Worm (Caenorhabditis elegans) whole organism, young adult: Measurements from ENCODE around the gene K03H1.12.

Experiments
- F10E7.11 ChIP-seq: sonication (generic microtip); optimal IDR thresholded peaks from 2 replicates; lab custom pipeline; 2017; ENCODE audit warnings: mild to moderate bottlenecking, missing genetic modification characterization, moderate library complexity, missing compliant biosample characterization
- K11D2.4 ChIP-seq: fragments of 200-800 bp; sonication (Bioruptor generic); IDR thresholded peaks from 2 replicates; pipeline ENCODE4 v1.3.6; 2022; ENCODE audit warnings: missing genetic modification reagents, missing genetic modification characterization, missing compliant biosample characterization
- ama-1 ChIP-seq, 3 experiments: fragments of 150-350 bp in 1 of 3; sonication (generic microtip) in 2 of 3; optimal IDR thresholded peaks; 2 replicates each; lab custom pipeline; 2014 to 2018; ENCODE audit warnings: missing biosample characterization in 2 of 3, missing genetic modification characterization in 2 of 3, missing genetic modification reagents in 2 of 3
- ceh-79 ChIP-seq: sonication (generic microtip); optimal IDR thresholded peaks from 2 replicates; lab custom pipeline; 2017; ENCODE audit warnings: mild to moderate bottlenecking, missing genetic modification characterization, missing compliant biosample characterization
- ets-4 ChIP-seq: fragments of 200-800 bp; sonication (Bioruptor generic); optimal IDR thresholded peaks from 2 replicates; lab custom pipeline; 2018; ENCODE audit warnings: mild to moderate bottlenecking, missing genetic modification characterization, missing compliant biosample characterization
- let-607 ChIP-seq, 2 experiments: fragments of 200-800 bp in 1 of 2; sonication (Bioruptor generic) in 1 of 2; sonication (generic microtip) in 1 of 2; optimal IDR thresholded peaks; 2 replicates each; lab custom pipeline; 2016 to 2018; ENCODE audit warnings: mild to moderate bottlenecking in 2 of 2, missing compliant biosample characterization in 2 of 2, missing genetic modification characterization in 2 of 2, moderate library complexity in 2 of 2, missing genotype in 1 of 2
- lin-26 ChIP-seq: fragments of 200-800 bp; sonication (Bioruptor generic); IDR thresholded peaks from 2 replicates; pipeline ENCODE4 v1.3.6; 2022; ENCODE audit warnings: missing genetic modification reagents, missing genetic modification characterization, missing compliant biosample characterization
- nfya-1 ChIP-seq: sonication (generic microtip); optimal IDR thresholded peaks from 2 replicates; lab custom pipeline; 2017; ENCODE audit warnings: antibody characterized with exemption, missing compliant biosample characterization, missing genetic modification characterization, borderline replicate concordance; ENCODE audit not compliant: insufficient read depth
- nfya-2 ChIP-seq: fragments of 200-800 bp; sonication (Bioruptor generic); IDR thresholded peaks from 2 replicates; pipeline ENCODE4 v1.3.6; 2022; ENCODE audit warnings: missing genetic modification reagents, missing genetic modification characterization, missing compliant biosample characterization
- nhr-120 ChIP-seq: fragments of 200-800 bp; sonication (Bioruptor generic); IDR thresholded peaks from 2 replicates; pipeline ENCODE4 v1.3.6; 2022; ENCODE audit warnings: missing genetic modification characterization, missing compliant biosample characterization
- unc-62 ChIP-seq: fragments of 150-350 bp; optimal IDR thresholded peaks from 2 replicates; lab custom pipeline; 2014; ENCODE audit warnings: missing biosample characterization, missing genetic modification reagents, missing genetic modification characterization
- ztf-18 ChIP-seq: sonication (generic microtip); optimal IDR thresholded peaks from 2 replicates; lab custom pipeline; 2016; ENCODE audit warnings: missing genotype, mild to moderate bottlenecking, missing genetic modification characterization, missing compliant biosample characterization
- ztf-25 ChIP-seq: fragments of 200-800 bp; sonication (Bioruptor generic); IDR thresholded peaks from 2 replicates; pipeline ENCODE4 v1.3.6; 2022; ENCODE audit warnings: missing genetic modification reagents, missing genetic modification characterization, missing compliant biosample characterization

DNA sequence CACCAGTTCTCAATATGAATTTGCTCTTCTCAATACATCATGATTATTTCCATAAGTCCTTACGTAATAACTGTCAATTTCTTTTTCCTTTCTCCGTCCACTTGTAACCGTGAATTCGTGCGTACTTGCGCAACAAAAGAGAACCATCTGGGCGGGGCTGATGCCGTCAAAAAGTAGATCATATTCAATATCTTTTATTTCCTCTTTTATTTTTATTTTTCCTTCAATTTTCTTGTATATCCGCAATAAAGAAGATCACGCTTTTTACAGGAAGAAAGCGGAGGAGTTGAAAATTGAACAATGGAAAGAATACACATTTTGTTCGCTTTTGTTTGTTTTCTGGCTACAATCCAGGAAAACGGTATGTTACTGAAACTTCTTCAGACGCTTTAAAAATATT, 48.6 kb upstream of the K03H1.12 start, which contains the start of gene mam-7:
- TF ChIP-seq let-607 (tag; optimal IDR thresholded peaks at IDR 0.05; lab: Kevin White, UChicago) (no peak), ceh-79 (tag; lab: Kevin White, UChicago) (no peak), K11D2.4 (GFP tag; lab: Robert Waterston, UW) (no peak), ztf-25 (GFP tag; lab: Robert Waterston, UW) (no peak), ztf-18 (tag; lab: Kevin White, UChicago) (no peak), lin-26 (GFP tag; lab: Robert Waterston, UW) (no peak), nfya-1 (tag; lab: Kevin White, UChicago) (no peak), nfya-2 (GFP tag; lab: Robert Waterston, UW) (no peak), unc-62 (GFP tag; lab: Kevin White, UChicago) (no peak), ets-4 (no peak), nhr-120 (GFP tag; lab: Robert Waterston, UW) (no peak), F10E7.11 (no peak), ama-1 (optimal IDR thresholded peaks at IDR 0.05; lab: Kevin White, UChicago) (no peak), ama-1 (GFP tag; optimal IDR thresholded peaks at IDR 0.05; lab: Kevin White, UChicago) (no peak)
